Worm (Caenorhabditis elegans) whole organism, mixed stage, embryonic: ENCODE results near the gene H06H21.8.

ENCODE experiments used
- M03D4.4 ChIP-seq: sonication (generic microtip); optimal IDR thresholded peaks from 2 replicates; lab custom pipeline; 2017; ENCODE audit warnings: mild to moderate bottlenecking, missing genetic modification characterization, missing compliant biosample characterization
- bed-3 ChIP-seq: fragments of 200-800 bp; sonication (Bioruptor generic); optimal IDR thresholded peaks from 3 replicates; lab custom pipeline; 2018; ENCODE audit warnings: mild to moderate bottlenecking, missing genetic modification characterization, moderate library complexity, missing compliant biosample characterization
- blmp-1 ChIP-seq: fragments of 150-350 bp; optimal IDR thresholded peaks from 2 replicates; lab custom pipeline; 2014; ENCODE audit warnings: missing biosample characterization, missing genetic modification characterization
- ceh-39 ChIP-seq: fragments of 150-350 bp; optimal IDR thresholded peaks from 2 replicates; lab custom pipeline; 2014; ENCODE audit warnings: missing biosample characterization, missing genetic modification characterization
- ceh-43 ChIP-seq: fragments of 200-800 bp; sonication (Bioruptor generic); optimal IDR thresholded peaks from 2 replicates; lab custom pipeline; 2018; ENCODE audit warnings: mild to moderate bottlenecking, missing genetic modification characterization, moderate library complexity, missing compliant biosample characterization
- ceh-83 ChIP-seq: fragments of 200-800 bp; sonication (Bioruptor generic); optimal IDR thresholded peaks from 2 replicates; lab custom pipeline; 2018; ENCODE audit warnings: mild to moderate bottlenecking, missing genetic modification characterization, missing compliant biosample characterization
- ces-1 ChIP-seq: fragments of 150-350 bp; optimal IDR thresholded peaks from 2 replicates; lab custom pipeline; 2014; ENCODE audit warnings: missing biosample characterization, missing genetic modification reagents, missing genetic modification characterization
- cnd-1 ChIP-seq: fragments of 200-800 bp; sonication (Bioruptor generic); optimal IDR thresholded peaks from 2 replicates; lab custom pipeline; 2018; ENCODE audit warnings: mild to moderate bottlenecking, missing genetic modification characterization, missing compliant biosample characterization
- drap-1 ChIP-seq: fragments of 200-800 bp; sonication (Bioruptor generic); optimal IDR thresholded peaks from 3 replicates; lab custom pipeline; 2018; ENCODE audit warnings: mild to moderate bottlenecking, missing genetic modification characterization, missing compliant biosample characterization
- elt-1 ChIP-seq: sonication (generic microtip); optimal IDR thresholded peaks from 2 replicates; lab custom pipeline; 2017; ENCODE audit warnings: missing genetic modification characterization, mild to moderate bottlenecking, missing compliant biosample characterization, antibody characterized with exemption, moderate library complexity, borderline replicate concordance; ENCODE audit not compliant: insufficient read depth
- elt-3 ChIP-seq: fragments of 150-350 bp; optimal IDR thresholded peaks from 2 replicates; lab custom pipeline; 2014; ENCODE audit warnings: missing biosample characterization, missing genetic modification characterization
- flh-1 ChIP-seq: fragments of 200-800 bp; sonication (Bioruptor generic); optimal IDR thresholded peaks from 2 replicates; lab custom pipeline; 2018; ENCODE audit warnings: mild to moderate bottlenecking, missing genetic modification characterization, moderate library complexity, missing compliant biosample characterization
- ham-2 ChIP-seq: fragments of 200-800 bp; sonication (Bioruptor generic); optimal IDR thresholded peaks from 2 replicates; lab custom pipeline; 2018; ENCODE audit warnings: mild to moderate bottlenecking, missing genetic modification characterization, missing compliant biosample characterization
- hlh-1 ChIP-seq: fragments of 150-350 bp; optimal IDR thresholded peaks from 2 replicates; lab custom pipeline; 2014; ENCODE audit warnings: missing biosample characterization, missing genetic modification reagents, missing genetic modification characterization
- lin-13 ChIP-seq: fragments of 150-350 bp; optimal IDR thresholded peaks from 2 replicates; lab custom pipeline; 2014; ENCODE audit warnings: missing biosample characterization, missing genetic modification characterization
- lin-32 ChIP-seq: fragments of 200-800 bp; sonication (Bioruptor generic); optimal IDR thresholded peaks from 2 replicates; lab custom pipeline; 2018; ENCODE audit warnings: mild to moderate bottlenecking, missing genetic modification characterization, missing compliant biosample characterization
- lsy-2 ChIP-seq: fragments of 150-350 bp; optimal IDR thresholded peaks from 2 replicates; lab custom pipeline; 2014; ENCODE audit warnings: missing biosample characterization, missing genetic modification characterization
- mab-5 ChIP-seq: fragments of 150-350 bp; optimal IDR thresholded peaks from 2 replicates; lab custom pipeline; 2014; ENCODE audit warnings: missing biosample characterization, missing genetic modification characterization
- mep-1 ChIP-seq: fragments of 150-350 bp; optimal IDR thresholded peaks from 2 replicates; lab custom pipeline; 2017; ENCODE audit warnings: missing biosample characterization, missing genetic modification reagents, missing genetic modification characterization, inconsistent platforms
- mls-2 ChIP-seq: sonication (generic microtip); optimal IDR thresholded peaks from 2 replicates; lab custom pipeline; 2016; ENCODE audit warnings: mild to moderate bottlenecking, missing genetic modification characterization, moderate library complexity, missing compliant biosample characterization
- nhr-12 ChIP-seq: fragments of 150-350 bp; optimal IDR thresholded peaks from 2 replicates; lab custom pipeline; 2014; ENCODE audit warnings: missing biosample characterization, missing genetic modification characterization
- nhr-2 ChIP-seq: fragments of 150-350 bp; optimal IDR thresholded peaks from 2 replicates; lab custom pipeline; 2014; ENCODE audit warnings: missing biosample characterization, missing genetic modification characterization
- nhr-237 ChIP-seq: fragments of 150-350 bp; optimal IDR thresholded peaks from 2 replicates; lab custom pipeline; 2014; ENCODE audit warnings: missing biosample characterization, missing genetic modification characterization
- nhr-28 ChIP-seq: fragments of 150-350 bp; optimal IDR thresholded peaks from 2 replicates; lab custom pipeline; 2014; ENCODE audit warnings: missing biosample characterization, missing genetic modification characterization
- nhr-76 ChIP-seq: sonication (generic microtip); optimal IDR thresholded peaks from 2 replicates; lab custom pipeline; 2017; ENCODE audit warnings: missing biosample characterization, missing genetic modification characterization
- pha-4 ChIP-seq: fragments of 150-350 bp; optimal IDR thresholded peaks from 2 replicates; lab custom pipeline; 2018; ENCODE audit warnings: missing biosample characterization, missing genetic modification reagents, missing genetic modification characterization
- snpc-4 ChIP-seq: fragments of 150-350 bp; optimal IDR thresholded peaks from 2 replicates; lab custom pipeline; 2014; ENCODE audit warnings: missing biosample characterization, missing genetic modification characterization
- sptf-1 ChIP-seq: sonication (generic microtip); optimal IDR thresholded peaks from 2 replicates; lab custom pipeline; 2017; ENCODE audit warnings: mild to moderate bottlenecking, missing genetic modification characterization, moderate library complexity, missing compliant biosample characterization
- tbx-8 ChIP-seq: fragments of 200-800 bp; sonication (Bioruptor generic); optimal IDR thresholded peaks from 2 replicates; lab custom pipeline; 2018; ENCODE audit warnings: mild to moderate bottlenecking, missing genetic modification characterization, moderate library complexity, missing compliant biosample characterization
- unc-120 ChIP-seq: sonication (generic microtip); optimal IDR thresholded peaks from 2 replicates; lab custom pipeline; 2017; ENCODE audit warnings: missing genetic modification characterization, missing compliant biosample characterization; ENCODE audit not compliant: poor library complexity, severe bottlenecking
- unc-39 ChIP-seq: fragments of 150-350 bp; optimal IDR thresholded peaks from 2 replicates; lab custom pipeline; 2014; ENCODE audit warnings: missing biosample characterization, missing genetic modification characterization
- unc-62 ChIP-seq: fragments of 150-350 bp; optimal IDR thresholded peaks from 2 replicates; lab custom pipeline; 2014; ENCODE audit warnings: missing biosample characterization, missing genetic modification reagents, missing genetic modification characterization
- zip-8 ChIP-seq: fragments of 150-350 bp; optimal IDR thresholded peaks from 2 replicates; lab custom pipeline; 2014; ENCODE audit warnings: missing biosample characterization, missing genetic modification characterization
- ztf-11 ChIP-seq: fragments of 150-350 bp; optimal IDR thresholded peaks from 2 replicates; lab custom pipeline; 2014; ENCODE audit warnings: missing biosample characterization, missing genetic modification characterization

Gene H06H21.8

DNA sequence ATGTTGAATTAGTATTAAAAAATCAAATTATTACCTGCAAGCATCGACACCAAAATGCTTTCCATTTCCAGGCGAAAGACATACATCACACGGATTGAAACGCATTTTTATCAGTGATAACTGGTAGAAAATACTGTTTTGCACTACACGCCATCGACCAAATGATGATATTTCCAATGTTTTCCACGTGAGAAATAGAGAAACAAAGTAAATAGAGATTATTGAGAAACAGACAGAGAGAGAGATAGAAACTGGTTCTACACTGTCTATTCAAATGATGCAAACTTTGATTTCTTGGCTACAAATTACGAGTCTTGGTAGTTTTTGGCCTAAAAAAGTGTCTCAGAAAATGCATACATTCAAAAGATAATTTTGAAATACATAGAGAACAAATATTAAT is 32.6 kb downstream of the H06H21.8 start, which contains the start of gene nhr-104:
Gene nhr-104 (minus strand): TSS at position 361 of the 400 bp plus-strand sequence.
- no peak for TF ChIP-seq ceh-39 (tag; lab: Kevin White, UChicago)
- no peak for TF ChIP-seq mab-5
- no peak for TF ChIP-seq mls-2 (tag; lab: Kevin White, UChicago)
- no peak for TF ChIP-seq tbx-8 (GFP tag; lab: Kevin White, UChicago)
- TF ChIP-seq ceh-43 (GFP tag; lab: Kevin White, UChicago): no peak
- no peak for TF ChIP-seq lsy-2
- peak; percentile 22 for TF ChIP-seq nhr-237 (tag; lab: Kevin White, UChicago)

DNA sequence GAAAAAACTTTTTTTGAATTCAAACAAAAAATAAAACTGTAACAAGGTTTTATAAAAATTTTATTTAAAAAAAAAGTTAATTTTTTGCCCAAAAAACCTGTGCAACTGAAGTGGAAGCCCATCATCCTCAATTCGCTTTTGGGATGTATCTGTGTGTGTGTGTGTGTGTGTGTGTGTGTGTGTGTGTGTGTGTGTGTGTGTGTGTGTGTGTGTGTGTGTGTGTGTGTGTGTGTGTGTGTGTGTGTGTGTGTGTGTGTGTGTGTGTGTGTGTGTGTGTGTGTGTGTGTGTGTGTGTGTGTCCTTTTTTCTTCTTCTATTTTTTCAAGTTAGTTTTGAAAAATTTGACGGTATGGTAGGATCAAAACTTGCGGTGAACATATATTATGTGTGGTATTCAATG is 36.2 kb downstream of the H06H21.8 start:
- TF ChIP-seq cnd-1 (tag; lab: Kevin White, UChicago) (peak; percentile 60), M03D4.4 (tag; lab: Kevin White, UChicago) (peak; percentile 22), sptf-1 (tag; lab: Kevin White, UChicago) (peak; percentile 35)

DNA sequence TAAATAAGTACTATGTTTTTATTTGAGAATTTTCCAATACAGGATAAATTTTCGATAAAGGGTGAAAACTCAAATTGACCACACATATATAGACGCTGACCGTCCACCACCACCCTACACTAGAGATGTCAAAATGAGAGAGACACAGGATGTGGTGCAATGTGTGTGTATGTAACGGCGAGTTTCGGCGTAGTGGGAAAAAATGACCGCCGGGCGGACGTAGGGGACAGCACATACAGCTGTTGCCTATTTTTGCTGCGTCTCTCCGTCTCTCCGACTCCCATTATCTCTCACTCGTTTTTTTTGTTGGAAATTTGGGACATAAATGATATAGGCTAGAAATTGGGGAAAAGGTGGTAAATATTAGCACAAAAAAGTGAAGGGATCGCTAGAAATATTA is 39.8 kb downstream of the H06H21.8 start:
- no peak for TF ChIP-seq zip-8 (tag; lab: Kevin White, UChicago)
- TF ChIP-seq mls-2 (tag; lab: Kevin White, UChicago): peak; percentile 36
- no peak for TF ChIP-seq unc-62 (GFP tag; lab: Kevin White, UChicago)
- TF ChIP-seq elt-3 (tag; lab: Kevin White, UChicago): no peak
- TF ChIP-seq elt-1 (tag; lab: Kevin White, UChicago): no peak
- no peak for TF ChIP-seq M03D4.4 (tag; lab: Kevin White, UChicago)
- no peak for TF ChIP-seq tbx-8 (GFP tag; lab: Kevin White, UChicago)
- TF ChIP-seq drap-1: no peak
- no peak for TF ChIP-seq flh-1
- no peak for TF ChIP-seq ceh-83 (GFP tag; lab: Kevin White, UChicago)
- TF ChIP-seq cnd-1 (tag; lab: Kevin White, UChicago): peak; percentile 42
- no peak for TF ChIP-seq ces-1 (GFP tag; lab: Kevin White, UChicago)
- TF ChIP-seq ceh-43 (GFP tag; lab: Kevin White, UChicago): no peak
- TF ChIP-seq lin-13 (tag; lab: Kevin White, UChicago): no peak
- TF ChIP-seq nhr-2 (tag; lab: Kevin White, UChicago): peak; percentile 75
- TF ChIP-seq blmp-1 (tag; lab: Kevin White, UChicago): no peak
- TF ChIP-seq lsy-2: no peak
- peak; percentile 57 for TF ChIP-seq unc-120
- TF ChIP-seq sptf-1 (tag; lab: Kevin White, UChicago): peak; percentile 55
- TF ChIP-seq nhr-12 (tag; lab: Kevin White, UChicago): no peak
- peak; percentile 73 for TF ChIP-seq hlh-1 (tag; lab: Kevin White, UChicago)
- no peak for TF ChIP-seq mep-1 (tag; lab: Kevin White, UChicago)
- no peak for TF ChIP-seq pha-4 (tag; lab: Kevin White, UChicago)
- TF ChIP-seq bed-3 (GFP tag; lab: Kevin White, UChicago): no peak
- no peak for TF ChIP-seq nhr-237 (tag; lab: Kevin White, UChicago)
- TF ChIP-seq mab-5: no peak
- TF ChIP-seq lin-32 (GFP tag; lab: Kevin White, UChicago): no peak
- peak; percentile 19 for TF ChIP-seq ztf-11 (tag; lab: Kevin White, UChicago)
- no peak for TF ChIP-seq snpc-4 (tag; lab: Kevin White, UChicago)
- no peak for TF ChIP-seq nhr-76 (tag; lab: Kevin White, UChicago)
- TF ChIP-seq unc-39 (tag; lab: Kevin White, UChicago): no peak
- no peak for TF ChIP-seq ham-2 (GFP tag; lab: Kevin White, UChicago)
- TF ChIP-seq ceh-39 (tag; lab: Kevin White, UChicago): no peak

DNA sequence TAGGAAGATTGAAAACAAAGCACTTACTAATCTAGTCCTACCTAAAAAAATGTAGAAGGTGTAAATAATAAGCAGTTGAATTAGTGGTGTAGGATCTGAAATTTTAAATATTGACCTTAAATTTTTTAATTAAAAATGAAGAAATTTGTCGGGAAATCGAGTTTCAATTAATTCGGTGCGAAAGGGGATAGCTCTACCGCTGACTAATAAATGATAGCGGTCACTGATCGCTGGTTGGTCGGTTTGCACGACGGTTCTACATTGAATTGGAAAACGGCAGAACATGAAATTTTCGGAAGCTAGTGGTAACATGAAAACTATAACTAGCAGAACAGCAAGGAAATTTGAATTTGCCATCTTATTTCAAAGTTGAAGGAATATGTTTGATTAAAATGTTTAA is 40.8 kb downstream of the H06H21.8 start, which contains the start of gene set-15:
Gene set-15 (minus strand): TSS at position 101 of the 400 bp plus-strand sequence.
- TF ChIP-seq bed-3 (GFP tag; lab: Kevin White, UChicago) (no peak), lsy-2 (no peak), nhr-237 (tag; lab: Kevin White, UChicago) (no peak), tbx-8 (GFP tag; lab: Kevin White, UChicago) (no peak), nhr-12 (tag; lab: Kevin White, UChicago) (no peak), mls-2 (tag; lab: Kevin White, UChicago) (no peak), nhr-28 (no peak)
